Worm (Caenorhabditis elegans) whole organism, early embryonic: ENCODE data around the gene W06G6.11.
A peak's percentile ranks its signal among the peaks of the same experiment; 100 is the strongest.

ENCODE experiments used
- B0310.2 ChIP-seq: sonication (generic microtip); optimal IDR thresholded peaks from 2 replicates; lab custom pipeline; 2016; ENCODE audit warnings: mild to moderate bottlenecking, missing genetic modification characterization, missing compliant biosample characterization
- F13C5.2 ChIP-seq: sonication (generic microtip); optimal IDR thresholded peaks from 2 replicates; lab custom pipeline; 2017; ENCODE audit warnings: mild to moderate bottlenecking, missing genetic modification characterization, inconsistent platforms, missing compliant biosample characterization
- aly-1 ChIP-seq: sonication (generic microtip); optimal IDR thresholded peaks from 2 replicates; lab custom pipeline; 2016; ENCODE audit warnings: missing genetic modification characterization, missing compliant biosample characterization
- ama-1 ChIP-seq: fragments of 150-350 bp; optimal IDR thresholded peaks from 2 replicates; lab custom pipeline; 2014
- ceh-13 ChIP-seq: fragments of 200-800 bp; sonication (Bioruptor generic); optimal IDR thresholded peaks from 2 replicates; lab custom pipeline; 2018; ENCODE audit warnings: mild to moderate bottlenecking, missing genetic modification characterization, missing compliant biosample characterization
- ceh-36 ChIP-seq: sonication (generic microtip); optimal IDR thresholded peaks from 2 replicates; lab custom pipeline; 2016; ENCODE audit warnings: missing genetic modification characterization, inconsistent platforms, missing compliant biosample characterization
- ets-7 ChIP-seq: sonication (generic microtip); optimal IDR thresholded peaks from 2 replicates; lab custom pipeline; 2016; ENCODE audit warnings: missing genotype, missing genetic modification characterization, missing compliant biosample characterization
- flt-1 ChIP-seq: fragments of 200-800 bp; sonication (Bioruptor generic); IDR thresholded peaks from 2 replicates; pipeline ENCODE4 v1.3.6; 2022; ENCODE audit warnings: missing genetic modification characterization, missing compliant biosample characterization
- hmbx-1 ChIP-seq: sonication (generic microtip); optimal IDR thresholded peaks from 2 replicates; lab custom pipeline; 2016; ENCODE audit warnings: mild to moderate bottlenecking, missing genetic modification characterization, missing compliant biosample characterization
- hmg-4 ChIP-seq: fragments of 200-800 bp; sonication (Bioruptor generic); optimal IDR thresholded peaks from 2 replicates; lab custom pipeline; 2018; ENCODE audit warnings: mild to moderate bottlenecking, missing genetic modification characterization, missing compliant biosample characterization
- hnd-1 ChIP-seq: sonication (generic microtip); optimal IDR thresholded peaks from 2 replicates; lab custom pipeline; 2016; ENCODE audit warnings: missing genetic modification characterization, missing compliant biosample characterization
- pes-1 ChIP-seq: fragments of 200-800 bp; sonication (Bioruptor generic); IDR thresholded peaks from 2 replicates; pipeline ENCODE4 v1.3.6; 2022; ENCODE audit warnings: missing genetic modification reagents, missing genetic modification characterization, missing compliant biosample characterization
- scrt-1 ChIP-seq: fragments of 200-800 bp; sonication (Bioruptor generic); IDR thresholded peaks from 2 replicates; pipeline ENCODE4 v1.3.6; 2022; ENCODE audit warnings: missing genetic modification characterization, missing compliant biosample characterization
- sea-1 ChIP-seq: fragments of 200-800 bp; sonication (Bioruptor generic); conservative IDR thresholded peaks from 2 replicates; pipeline ENCODE4 v1.3.6; 2022; ENCODE audit warnings: missing genetic modification characterization, missing compliant biosample characterization
- tbx-11 ChIP-seq: fragments of 200-800 bp; sonication (Bioruptor generic); IDR thresholded peaks from 2 replicates; pipeline ENCODE4 v1.3.6; 2022; ENCODE audit warnings: missing genetic modification characterization, missing compliant biosample characterization
- tbx-37 ChIP-seq: fragments of 200-800 bp; sonication (Bioruptor generic); conservative IDR thresholded peaks from 2 replicates; pipeline ENCODE4 v1.3.6; 2022; ENCODE audit warnings: missing genetic modification reagents, missing genetic modification characterization, missing compliant biosample characterization
- tra-4 ChIP-seq: sonication (generic microtip); optimal IDR thresholded peaks from 2 replicates; lab custom pipeline; 2017; ENCODE audit warnings: missing genetic modification characterization, missing compliant biosample characterization

W06G6.11 gene

ce11 chrV:16627962-16628361, 21.1 kb downstream of the W06G6.11 start, which contains the start of gene oac-53:
TSS of gene oac-53 (minus strand) at chrV:16627970.
- TF ChIP-seq hmg-4 (GFP tag; lab: Kevin White, UChicago) (no peak), sea-1 (GFP tag; lab: Robert Waterston, UW) (no peak), ets-7 (tag; lab: Kevin White, UChicago) (no peak), flt-1 (GFP tag; lab: Robert Waterston, UW) (no peak), scrt-1 (GFP tag; lab: Robert Waterston, UW) (no peak), hnd-1 (tag; lab: Kevin White, UChicago) (no peak), ama-1 (lab: Kevin White, UChicago) (no peak), tbx-37 (GFP tag; lab: Robert Waterston, UW) (no peak)

ce11 chrV:16622754-16623261, 26.3 kb downstream of the W06G6.11 start, which contains the start of gene Y70C5A.2:
TSS of gene Y70C5A.2 (minus strand) at chrV:16623211.
- TF ChIP-seq tbx-37 (GFP tag; lab: Robert Waterston, UW), result no peak
- TF ChIP-seq F13C5.2 (tag; lab: Kevin White, UChicago), result no peak
- TF ChIP-seq scrt-1 (GFP tag; lab: Robert Waterston, UW), result no peak
- no peak for TF ChIP-seq ceh-13 (GFP tag; lab: Kevin White, UChicago)
- no peak for TF ChIP-seq ama-1 (lab: Kevin White, UChicago)
- no peak for TF ChIP-seq pes-1 (GFP tag; lab: Robert Waterston, UW)
- no peak for TF ChIP-seq B0310.2 (tag; lab: Kevin White, UChicago)
- TF ChIP-seq ceh-36, result no peak
- TF ChIP-seq ets-7 (tag; lab: Kevin White, UChicago), result no peak
- TF ChIP-seq tbx-11, result no peak
- no peak for TF ChIP-seq hnd-1 (tag; lab: Kevin White, UChicago)
- no peak for TF ChIP-seq aly-1 (tag; lab: Kevin White, UChicago)
- TF ChIP-seq hmg-4 (GFP tag; lab: Kevin White, UChicago), result no peak

ce11 chrV:16621894-16622293, 27.2 kb downstream of the W06G6.11 start:
- TF ChIP-seq scrt-1 (GFP tag; lab: Robert Waterston, UW) (0 out of 2 replicates have a peak, but pooled peaks have one; percentile 58), ceh-36 (peak; percentile 75), hnd-1 (tag; lab: Kevin White, UChicago) (no peak), hmg-4 (GFP tag; lab: Kevin White, UChicago) (no peak), sea-1 (GFP tag; lab: Robert Waterston, UW) (peak; percentile 65; the same call in 1 of the 2 replicates), aly-1 (tag; lab: Kevin White, UChicago) (peak; percentile 20), tbx-11 (peak; percentile 75), pes-1 (GFP tag; lab: Robert Waterston, UW) (peak; percentile 84), tbx-37 (GFP tag; lab: Robert Waterston, UW) (peak; percentile 56), ama-1 (lab: Kevin White, UChicago) (no peak), ceh-13 (GFP tag; lab: Kevin White, UChicago) (peak; percentile 51), ets-7 (tag; lab: Kevin White, UChicago) (no peak), flt-1 (GFP tag; lab: Robert Waterston, UW) (peak; percentile 79), hmbx-1 (tag; lab: Kevin White, UChicago) (no peak), B0310.2 (tag; lab: Kevin White, UChicago) (peak; percentile 8), F13C5.2 (tag; lab: Kevin White, UChicago) (peak; percentile 35)

- TF ChIP-seq tbx-37 (GFP tag; lab: Robert Waterston, UW) (no peak), B0310.2 (tag; lab: Kevin White, UChicago) (no peak), ama-1 (lab: Kevin White, UChicago) (no peak)
Measured at ce11 chrV:16620874-16621273, 28.2 kb downstream of the W06G6.11 start, which contains the start of gene Y70C5A.3. TSS of gene Y70C5A.3 (minus strand) at chrV:16620923.

- TF ChIP-seq B0310.2 (tag; lab: Kevin White, UChicago), result no peak
- no peak for TF ChIP-seq tra-4
- TF ChIP-seq sea-1 (GFP tag; lab: Robert Waterston, UW), result no peak
- TF ChIP-seq hnd-1 (tag; lab: Kevin White, UChicago), result no peak
- no peak for TF ChIP-seq ets-7 (tag; lab: Kevin White, UChicago)
- TF ChIP-seq ama-1 (lab: Kevin White, UChicago), result no peak
- no peak for TF ChIP-seq tbx-37 (GFP tag; lab: Robert Waterston, UW)
- no peak for TF ChIP-seq tbx-11
- no peak for TF ChIP-seq ceh-36
- TF ChIP-seq hmbx-1 (tag; lab: Kevin White, UChicago), result no peak
- no peak for TF ChIP-seq hmg-4 (GFP tag; lab: Kevin White, UChicago)
- no peak for TF ChIP-seq ceh-13 (GFP tag; lab: Kevin White, UChicago)
- TF ChIP-seq flt-1 (GFP tag; lab: Robert Waterston, UW), result no peak
Measured at ce11 chrV:16617462-16617861, 31.6 kb downstream of the W06G6.11 start, which contains the start of gene Y70C5A.4. TSS of gene Y70C5A.4 (plus strand) at chrV:16617762.

ce11 chrV:16610791-16611385, 38.2 kb downstream of the W06G6.11 start, which contains the start of gene srw-54:
TSS of gene srw-54 (plus strand) at chrV:16611335.
- TF ChIP-seq hnd-1 (tag; lab: Kevin White, UChicago) (no peak), tbx-11 (no peak), tbx-37 (GFP tag; lab: Robert Waterston, UW) (no peak), sea-1 (GFP tag; lab: Robert Waterston, UW) (no peak), ets-7 (tag; lab: Kevin White, UChicago) (no peak), pes-1 (GFP tag; lab: Robert Waterston, UW) (no peak), hmbx-1 (tag; lab: Kevin White, UChicago) (no peak), B0310.2 (tag; lab: Kevin White, UChicago) (no peak)

ce11 chrV:16610094-16610493, 39.0 kb downstream of the W06G6.11 start:
- TF ChIP-seq tbx-37 (GFP tag; lab: Robert Waterston, UW) (no peak), flt-1 (GFP tag; lab: Robert Waterston, UW) (no peak), tbx-11 (no peak)
